Comparison of ENCODE assay signal across 4 worm cellular contexts in the genomic region with DNA sequence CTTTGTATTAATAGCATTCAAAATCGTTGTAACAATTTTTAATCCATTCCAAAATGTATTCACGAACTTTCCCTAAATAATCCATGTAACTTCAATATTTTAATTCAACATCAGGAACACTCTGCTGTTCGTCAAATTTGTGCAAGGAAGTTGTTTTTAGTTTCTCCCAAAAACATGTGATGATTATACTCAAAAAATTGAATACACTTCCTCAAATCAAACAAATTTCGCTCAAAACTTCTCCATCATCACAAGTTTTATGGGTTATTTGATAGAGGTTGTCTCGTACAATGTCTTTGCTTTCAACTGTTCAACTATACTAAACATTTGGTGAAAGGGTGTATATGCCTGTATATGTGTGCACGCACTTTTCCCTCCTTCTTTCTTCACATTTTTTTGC.
TF ChIP-seq lines count a peak whose summit lies in the region.

No protein-coding gene starts in this region.

TF ChIP-seq in whole organism, L2 larva, 48 proteins besides CTCF, POLR2A, EP300 and RAD21:
- peak; percentile 48 for TF ChIP-seq fos-1 (tag; optimal IDR thresholded peaks at IDR 0.05; lab: Kevin White, UChicago)
- TF ChIP-seq aly-2 (tag; optimal IDR thresholded peaks at IDR 0.05; lab: Kevin White, UChicago): no peak
- TF ChIP-seq lsy-2 (tag; optimal IDR thresholded peaks at IDR 0.05; lab: Kevin White, UChicago): no peak

TF ChIP-seq in whole organism, L3 larva, 47 proteins besides CTCF, POLR2A, EP300 and RAD21:
- TF ChIP-seq ztf-11 (tag; optimal IDR thresholded peaks at IDR 0.05; lab: Kevin White, UChicago) (no peak), pqm-1 (tag; optimal IDR thresholded peaks at IDR 0.05; lab: Kevin White, UChicago) (peak; percentile 53), fos-1 (tag; optimal IDR thresholded peaks at IDR 0.05; lab: Kevin White, UChicago) (no peak), tbx-2 (tag; optimal IDR thresholded peaks at IDR 0.05; lab: Kevin White, UChicago) (no peak), daf-12 (tag; optimal IDR thresholded peaks at IDR 0.05; lab: Kevin White, UChicago) (no peak), ceh-9 (tag; optimal IDR thresholded peaks at IDR 0.05; lab: Kevin White, UChicago) (no peak), ama-1 (optimal IDR thresholded peaks at IDR 0.05; lab: Kevin White, UChicago) (no peak), R02D3.7 (tag; optimal IDR thresholded peaks at IDR 0.05; lab: Kevin White, UChicago) (no peak), pha-4 (tag; optimal IDR thresholded peaks at IDR 0.05; lab: Kevin White, UChicago) (peak; percentile 17), elt-2 (tag; optimal IDR thresholded peaks at IDR 0.05; lab: Kevin White, UChicago) (peak; percentile 3), unc-62 (GFP tag; optimal IDR thresholded peaks at IDR 0.05; lab: Kevin White, UChicago) (no peak), lin-15B (tag; optimal IDR thresholded peaks at IDR 0.05; lab: Kevin White, UChicago) (no peak)

TF ChIP-seq in whole organism, L4 larva, 104 proteins besides CTCF, POLR2A, EP300 and RAD21:
- peak; percentile 6 for TF ChIP-seq hlh-30 (tag; optimal IDR thresholded peaks at IDR 0.05; lab: Kevin White, UChicago; ENCODE audit: insufficient read depth)
- no peak for TF ChIP-seq nhr-102 (tag; optimal IDR thresholded peaks at IDR 0.05; lab: Kevin White, UChicago)
- TF ChIP-seq aha-1 (tag; lab: Kevin White, UChicago): peak; percentile 72
- no peak for TF ChIP-seq F10B5.3 (tag; optimal IDR thresholded peaks at IDR 0.05; lab: Kevin White, UChicago)
- TF ChIP-seq php-3 (GFP tag; IDR thresholded peaks at IDR 0.05; lab: Robert Waterston, UW): 0 out of 2 replicates have a peak, but pooled peaks have one; percentile 16
- peak; percentile 44 for TF ChIP-seq pqm-1 (tag; optimal IDR thresholded peaks at IDR 0.05; lab: Kevin White, UChicago)
- TF ChIP-seq daf-8 (GFP tag; IDR thresholded peaks at IDR 0.05; lab: Robert Waterston, UW): no peak
- no peak for TF ChIP-seq daf-16 (GFP tag; optimal IDR thresholded peaks at IDR 0.05; lab: Kevin White, UChicago)
- peak; percentile 32 for TF ChIP-seq daf-16 (tag; optimal IDR thresholded peaks at IDR 0.05; lab: Kevin White, UChicago)
- TF ChIP-seq R02D3.7 (tag; optimal IDR thresholded peaks at IDR 0.05; lab: Kevin White, UChicago): no peak
- peak; percentile 29 for TF ChIP-seq nhr-28 (tag; optimal IDR thresholded peaks at IDR 0.05; lab: Kevin White, UChicago)
- TF ChIP-seq dve-1 (tag; optimal IDR thresholded peaks at IDR 0.05; lab: Kevin White, UChicago; ENCODE audit: insufficient read depth): peak; percentile 57
TF ChIP-seq in whole organism, L4 larva: peak in this region for 7.

TF ChIP-seq in whole organism, young adult, 124 proteins besides CTCF, POLR2A, EP300 and RAD21:
- TF ChIP-seq nhr-80 (tag; optimal IDR thresholded peaks at IDR 0.05; lab: Kevin White, UChicago) (peak; percentile 12), C06A6.2 (GFP tag; conservative IDR thresholded peaks at IDR 0.05; lab: Robert Waterston, UW) (no peak)
